Worm (Caenorhabditis elegans) whole organism, L2 larva: ENCODE data around the gene srx-26.

Experiments
- nhr-237 ChIP-seq: fragments of 150-350 bp; optimal IDR thresholded peaks from 2 replicates; lab custom pipeline; 2014; ENCODE audit warnings: missing biosample characterization, missing genetic modification characterization
- peb-1 ChIP-seq: fragments of 150-350 bp; optimal IDR thresholded peaks from 2 replicates; lab custom pipeline; 2014; ENCODE audit warnings: missing biosample characterization, missing genetic modification characterization
- unc-62 ChIP-seq: fragments of 150-350 bp; optimal IDR thresholded peaks from 2 replicates; lab custom pipeline; 2014; ENCODE audit warnings: missing biosample characterization, missing genetic modification reagents, missing genetic modification characterization

DNA sequence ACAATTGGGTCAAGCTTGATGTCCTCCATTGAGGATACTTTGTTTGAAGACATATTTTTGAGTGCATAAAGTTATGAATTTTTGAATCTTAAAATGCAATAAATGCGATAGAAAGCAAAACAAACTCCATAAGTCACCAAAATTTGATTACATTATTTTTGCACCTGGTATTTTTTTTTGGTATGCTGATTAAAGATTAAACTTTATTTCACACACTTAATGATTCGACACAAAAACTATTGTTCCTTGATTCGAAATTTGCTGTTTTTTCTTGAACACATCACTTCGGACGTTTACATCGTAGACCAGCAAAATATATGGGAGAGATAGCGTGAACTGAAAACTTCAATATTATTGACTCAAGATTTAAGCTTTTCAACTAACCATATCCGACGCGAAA lies 12.7 kb downstream of the srx-26 start, which contains the start of gene srg-61:
- no peak for TF ChIP-seq unc-62 (GFP tag; lab: Kevin White, UChicago)
- TF ChIP-seq peb-1 (tag; lab: Kevin White, UChicago): no peak
- TF ChIP-seq nhr-237 (tag; lab: Kevin White, UChicago): no peak
